Fruit fly (Drosophila melanogaster): Measurements from ENCODE around the gene Taf3.

The Taf3 gene

DNA sequence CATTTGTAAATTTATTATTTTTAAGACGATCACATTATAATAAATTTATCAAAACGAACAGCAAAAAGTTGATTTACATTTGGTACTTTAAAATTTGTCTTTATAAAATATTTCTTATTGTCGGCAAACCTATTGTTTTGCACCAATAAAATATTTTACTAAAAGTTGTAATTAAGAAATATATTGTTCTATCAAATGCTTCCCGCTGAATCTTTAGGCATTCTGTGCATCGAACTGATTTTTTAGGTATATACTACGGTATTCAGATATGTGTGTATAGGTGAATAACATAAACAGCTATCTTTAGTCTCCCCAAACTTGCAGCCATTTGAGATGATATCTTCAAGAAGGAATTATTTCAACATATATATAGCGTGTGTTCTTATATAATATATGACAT, 19.2 kb upstream of the Taf3 start:
- TF ChIP-seq CG2712 (tag; optimal IDR thresholded peaks at IDR 0.05): no peak
- TF ChIP-seq Pdp1 (GFP tag; optimal IDR thresholded peaks at IDR 0.05): peak in 1 of 2 experiments; percentile 78
- peak; percentile 2 for TF ChIP-seq D19A (tag; optimal IDR thresholded peaks at IDR 0.05)
- TF ChIP-seq gem (tag; optimal IDR thresholded peaks at IDR 0.05): no peak

DNA sequence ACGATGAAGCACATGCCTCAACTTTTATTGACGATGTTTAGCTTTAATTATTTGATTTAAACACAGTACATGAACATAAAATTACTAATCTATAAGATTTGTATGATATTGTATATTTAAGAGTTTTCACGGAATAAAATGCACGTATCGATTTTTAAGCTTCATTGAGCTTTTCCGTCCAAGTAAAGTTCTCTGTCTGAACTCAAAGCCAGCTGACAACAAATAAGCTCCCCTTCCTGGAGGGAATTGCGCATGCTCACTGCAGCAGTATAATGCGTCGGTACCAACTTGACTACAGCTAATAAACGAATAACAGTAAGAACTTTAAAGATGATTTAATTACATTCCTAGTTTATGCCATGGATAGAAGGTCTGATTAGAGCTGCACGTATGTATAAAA, 17.0 kb upstream of the Taf3 start:
- TF ChIP-seq Usf (GFP tag; optimal IDR thresholded peaks at IDR 0.05): no peak
- peak; percentile 17 for TF ChIP-seq CTCF (GFP tag; optimal IDR thresholded peaks at IDR 0.05)
- peak in 1 of 2 experiments; percentile 5 for TF ChIP-seq crp (GFP tag; optimal IDR thresholded peaks at IDR 0.05)
- TF ChIP-seq onecut (GFP tag; IDR thresholded peaks at IDR 0.05): peak; percentile 96
- TF ChIP-seq Ets65A (GFP tag): peak; percentile 7
- no peak for TF ChIP-seq CG11696 (GFP tag; IDR thresholded peaks at IDR 0.05)
- no peak for TF ChIP-seq Atf6 (GFP tag; IDR thresholded peaks at IDR 0.05)
- peak; percentile 26 for TF ChIP-seq CG13894 (tag; optimal IDR thresholded peaks at IDR 0.05)
- no peak for TF ChIP-seq dm (GFP tag; optimal IDR thresholded peaks at IDR 0.05)
- peak; percentile 82 for TF ChIP-seq ewg (GFP tag; optimal IDR thresholded peaks at IDR 0.05)
- no peak for TF ChIP-seq Dll (GFP tag; IDR thresholded peaks at IDR 0.05; ENCODE audit: partially characterized antibody)
- 0 out of 2 replicates have a peak, but pooled peaks have one; percentile 15 for TF ChIP-seq MBD-R2 (GFP tag; IDR thresholded peaks at IDR 0.05)
- peak; percentile 2 for TF ChIP-seq Nf-YC (tag; optimal IDR thresholded peaks at IDR 0.05)

dm6 chr4:482659-483134, 16.1 kb upstream of the Taf3 start:
- TF ChIP-seq lilli (GFP tag; optimal IDR thresholded peaks at IDR 0.05) (peak; percentile 10), pros (GFP tag; optimal IDR thresholded peaks at IDR 0.05) (peak; percentile 91), eyg (GFP tag; optimal IDR thresholded peaks at IDR 0.05) (no peak), ind (GFP tag; optimal IDR thresholded peaks at IDR 0.05) (no peak), wek (GFP tag; optimal IDR thresholded peaks at IDR 0.05) (peak; percentile 99), Neu2 (GFP tag; optimal IDR thresholded peaks at IDR 0.05; ENCODE audit: borderline replicate concordance) (no peak), CG4424 (GFP tag; optimal IDR thresholded peaks at IDR 0.05) (peak; percentile 94), inv (GFP tag; IDR thresholded peaks at IDR 0.05; ENCODE audit: partially characterized antibody) (no peak), dpn (GFP tag; optimal IDR thresholded peaks at IDR 0.05) (peak in 1 of 2 experiments; percentile 4), ATbp (GFP tag; optimal IDR thresholded peaks at IDR 0.05) (no peak), CG9932 (GFP tag; IDR thresholded peaks at IDR 0.05) (no peak), cwo (GFP tag; optimal IDR thresholded peaks at IDR 0.05) (no peak), ato (GFP tag; IDR thresholded peaks at IDR 0.05; ENCODE audit: partially characterized antibody) (no peak), fru (optimal IDR thresholded peaks at IDR 0.05) (no peak), CG1603 (tag; optimal IDR thresholded peaks at IDR 0.05) (peak; percentile 70), kni (GFP tag; optimal IDR thresholded peaks at IDR 0.05) (peak; percentile 48), CG7786 (GFP tag; optimal IDR thresholded peaks at IDR 0.05) (peak; percentile 21), CG11723 (GFP tag; optimal IDR thresholded peaks at IDR 0.05) (peak; percentile 53), D19B (GFP tag; optimal IDR thresholded peaks at IDR 0.05) (no peak), Stat92E (GFP tag; optimal IDR thresholded peaks at IDR 0.05) (peak in 1 of 3 experiments; percentile 7), pita (GFP tag; optimal IDR thresholded peaks at IDR 0.05) (no peak), GATAe (GFP tag; conservative IDR thresholded peaks at IDR 0.05) (no peak), Sry-β (GFP tag; optimal IDR thresholded peaks at IDR 0.05) (peak; percentile 31), danr (GFP tag; IDR thresholded peaks at IDR 0.05) (no peak), Pdp1 (GFP tag; optimal IDR thresholded peaks at IDR 0.05) (peak in 1 of 2 experiments; percentile 55), CG16863 (GFP tag; optimal IDR thresholded peaks at IDR 0.05) (no peak), CG4617 (GFP tag; optimal IDR thresholded peaks at IDR 0.05; ENCODE audit: borderline replicate concordance) (peak; percentile 15), Asciz (GFP tag; optimal IDR thresholded peaks at IDR 0.05) (no peak), Nf-YB (GFP tag; optimal IDR thresholded peaks at IDR 0.05) (no peak), D19A (tag; optimal IDR thresholded peaks at IDR 0.05) (peak; percentile 45), CG43689 (GFP tag; IDR thresholded peaks at IDR 0.05) (no peak), CG14710 (tag; optimal IDR thresholded peaks at IDR 0.05) (peak; percentile 35), CG13894 (tag; optimal IDR thresholded peaks at IDR 0.05) (peak; percentile 38)
